Fruit fly (Drosophila melanogaster) whole organism, prepupa: ENCODE data around the gene CG45049.

ENCODE experiments used
- Blimp-1 ChIP-seq: fragments of 200-800 bp; sonication (Bioruptor generic); optimal IDR thresholded peaks from 3 replicates; lab custom pipeline; 2017; ENCODE audit warnings: missing biosample characterization, missing genetic modification characterization, mild to moderate bottlenecking, moderate library complexity, missing genetic modification reagents
- CG10631 ChIP-seq: fragments of 200-800 bp; sonication (Bioruptor generic); optimal IDR thresholded peaks from 2 replicates; lab custom pipeline; 2016; ENCODE audit warnings: missing biosample characterization, missing genetic modification characterization
- CG10669 ChIP-seq: fragments of 200-800 bp; sonication (Bioruptor generic); optimal IDR thresholded peaks from 3 replicates; lab custom pipeline; 2018; ENCODE audit warnings: missing biosample characterization, mild to moderate bottlenecking, missing genetic modification characterization, moderate library complexity
- CG11294 ChIP-seq: fragments of 200-800 bp; sonication (Bioruptor generic); IDR thresholded peaks from 2 replicates; pipeline ENCODE4 v1.3.6; 2022; ENCODE audit warnings: missing biosample characterization, missing genetic modification characterization
- CG11762 ChIP-seq: fragments of 200-800 bp; sonication (Bioruptor generic); optimal IDR thresholded peaks from 3 replicates; lab custom pipeline; 2016; ENCODE audit warnings: missing biosample characterization, missing genetic modification characterization; ENCODE audit not compliant: insufficient read depth
- CG11902 ChIP-seq: fragments of 200-800 bp; sonication (Bioruptor generic); optimal IDR thresholded peaks from 3 replicates; lab custom pipeline; 2016; ENCODE audit warnings: missing biosample characterization, missing genetic modification characterization
- CG15336 ChIP-seq: fragments of 200-800 bp; sonication (Bioruptor generic); IDR thresholded peaks from 2 replicates; pipeline ENCODE4 v1.3.6; 2022; ENCODE audit warnings: missing biosample characterization, missing genetic modification characterization
- CG1621 ChIP-seq: fragments of 200-800 bp; sonication (Bioruptor generic); optimal IDR thresholded peaks from 3 replicates; lab custom pipeline; 2018; ENCODE audit warnings: missing biosample characterization, mild to moderate bottlenecking, missing genetic modification characterization
- CG16779 ChIP-seq: fragments of 200-800 bp; sonication (Bioruptor generic); optimal IDR thresholded peaks from 3 replicates; lab custom pipeline; 2017; ENCODE audit warnings: missing biosample characterization, mild to moderate bottlenecking, missing genetic modification characterization
- CG3032 ChIP-seq: fragments of 200-800 bp; optimal IDR thresholded peaks from 2 replicates; lab custom pipeline; 2019; ENCODE audit warnings: missing biosample characterization, mild to moderate bottlenecking, missing genetic modification characterization, moderate library complexity
- CG31627 ChIP-seq: fragments of 200-800 bp; sonication (Bioruptor generic); optimal IDR thresholded peaks from 3 replicates; lab custom pipeline; 2016; ENCODE audit warnings: missing biosample characterization, missing genetic modification characterization
- CG32006 ChIP-seq: fragments of 200-800 bp; sonication (Bioruptor generic); optimal IDR thresholded peaks from 3 replicates; lab custom pipeline; 2017; ENCODE audit warnings: missing biosample characterization, mild to moderate bottlenecking, missing genetic modification characterization
- CG34406 ChIP-seq: fragments of 200-800 bp; sonication (Bioruptor generic); optimal IDR thresholded peaks from 3 replicates; lab custom pipeline; 2016; ENCODE audit warnings: missing biosample characterization, missing genetic modification characterization
- CG3919 ChIP-seq: fragments of 200-800 bp; sonication (Bioruptor generic); optimal IDR thresholded peaks from 3 replicates; lab custom pipeline; 2016; ENCODE audit warnings: missing biosample characterization, missing genetic modification characterization
- CG6163 ChIP-seq: fragments of 200-800 bp; sonication (Bioruptor generic); IDR thresholded peaks from 3 replicates; pipeline ENCODE4 v1.3.6; 2022; ENCODE audit warnings: missing biosample characterization, missing genetic modification characterization
- CG6276 ChIP-seq: fragments of 200-800 bp; sonication (Bioruptor generic); optimal IDR thresholded peaks from 2 replicates; lab custom pipeline; 2017; ENCODE audit warnings: missing biosample characterization, mild to moderate bottlenecking, missing genetic modification characterization
- CG6808 ChIP-seq: fragments of 200-800 bp; sonication (Bioruptor generic); optimal IDR thresholded peaks from 3 replicates; lab custom pipeline; 2017; ENCODE audit warnings: missing biosample characterization, missing genetic modification characterization, mild to moderate bottlenecking, moderate library complexity, missing genetic modification reagents
- CG6854 ChIP-seq: fragments of 200-800 bp; sonication (Bioruptor generic); optimal IDR thresholded peaks from 2 replicates; lab custom pipeline; 2017; ENCODE audit warnings: missing biosample characterization, mild to moderate bottlenecking, missing genetic modification characterization
- CG8319 ChIP-seq: fragments of 200-800 bp; sonication (Bioruptor generic); optimal IDR thresholded peaks from 3 replicates; lab custom pipeline; 2016; ENCODE audit warnings: missing biosample characterization, missing genetic modification characterization
- CG8632 ChIP-seq: fragments of 200-800 bp; sonication (Bioruptor generic); optimal IDR thresholded peaks from 3 replicates; lab custom pipeline; 2016; ENCODE audit warnings: missing biosample characterization, missing genetic modification characterization
- CG9139 ChIP-seq: fragments of 200-800 bp; sonication (Bioruptor generic); optimal IDR thresholded peaks from 3 replicates; lab custom pipeline; 2017; ENCODE audit warnings: missing biosample characterization, mild to moderate bottlenecking, missing genetic modification characterization
- Eip75B ChIP-seq: fragments of 200-800 bp; sonication (Bioruptor generic); optimal IDR thresholded peaks from 3 replicates; lab custom pipeline; 2016; ENCODE audit warnings: missing biosample characterization, missing genetic modification characterization
- Eip78C ChIP-seq: fragments of 200-800 bp; sonication (Bioruptor generic); peaks from one replicate; lab custom pipeline; 2016; ENCODE audit warnings: missing biosample characterization, missing genetic modification characterization
- Eip93F ChIP-seq: fragments of 200-800 bp; sonication (Bioruptor generic); optimal IDR thresholded peaks from 2 replicates; lab custom pipeline; 2016; ENCODE audit warnings: missing biosample characterization, mild to moderate bottlenecking, missing genetic modification characterization
- Ets21C ChIP-seq: fragments of 200-800 bp; sonication (Bioruptor generic); optimal IDR thresholded peaks from 3 replicates; lab custom pipeline; 2016; ENCODE audit warnings: missing biosample characterization, missing genetic modification characterization
- Ets96B ChIP-seq: fragments of 200-800 bp; optimal IDR thresholded peaks from 2 replicates; lab custom pipeline; 2019; ENCODE audit warnings: missing biosample characterization, mild to moderate bottlenecking, missing genetic modification characterization, moderate library complexity
- Gug ChIP-seq: fragments of 200-800 bp; sonication (Bioruptor generic); IDR thresholded peaks from 2 replicates; pipeline ENCODE4 v1.3.6; 2022; ENCODE audit warnings: missing biosample characterization, missing genetic modification characterization
- Hr38 ChIP-seq: sonication (Bioruptor generic); optimal IDR thresholded peaks from 2 replicates; lab custom pipeline; 2016; ENCODE audit warnings: missing biosample characterization, missing genetic modification characterization
- Hr39 ChIP-seq: fragments of 200-800 bp; sonication (Bioruptor generic); optimal IDR thresholded peaks from 2 replicates; lab custom pipeline; 2016; ENCODE audit warnings: missing biosample characterization, missing genetic modification characterization
- Hr4 ChIP-seq: fragments of 200-800 bp; sonication (Bioruptor generic); optimal IDR thresholded peaks from 3 replicates; lab custom pipeline; 2016; ENCODE audit warnings: missing biosample characterization, missing genetic modification characterization
- Lpt ChIP-seq: fragments of 200-800 bp; sonication (Bioruptor generic); optimal IDR thresholded peaks from 3 replicates; lab custom pipeline; 2016; ENCODE audit warnings: missing biosample characterization, missing genetic modification characterization
- Met ChIP-seq: fragments of 200-800 bp; sonication (Bioruptor generic); optimal IDR thresholded peaks from 3 replicates; lab custom pipeline; 2016; ENCODE audit warnings: missing biosample characterization, missing genetic modification characterization
- OdsH ChIP-seq: fragments of 200-800 bp; sonication (Bioruptor generic); optimal IDR thresholded peaks from 3 replicates; lab custom pipeline; 2016; ENCODE audit warnings: missing biosample characterization, missing genetic modification characterization
- Smox ChIP-seq: fragments of 200-800 bp; sonication (Bioruptor generic); optimal IDR thresholded peaks from 3 replicates; lab custom pipeline; 2016; ENCODE audit warnings: missing biosample characterization, missing genetic modification characterization
- Sox102F ChIP-seq: fragments of 200-800 bp; sonication (Bioruptor generic); optimal IDR thresholded peaks from 2 replicates; lab custom pipeline; 2016; ENCODE audit warnings: missing biosample characterization, mild to moderate bottlenecking, missing genetic modification characterization
- acj6 ChIP-seq: fragments of 200-800 bp; sonication (Bioruptor generic); optimal IDR thresholded peaks from 3 replicates; lab custom pipeline; 2016; ENCODE audit warnings: missing biosample characterization, missing genetic modification characterization
- cyc ChIP-seq: fragments of 200-800 bp; sonication (Bioruptor generic); optimal IDR thresholded peaks from 3 replicates; lab custom pipeline; 2016; ENCODE audit warnings: missing biosample characterization, missing genetic modification characterization
- dsx ChIP-seq: fragments of 200-800 bp; optimal IDR thresholded peaks from 3 replicates; lab custom pipeline; 2019; ENCODE audit warnings: missing biosample characterization, mild to moderate bottlenecking, missing genetic modification characterization, moderate library complexity; ENCODE audit not compliant: poor library complexity, severe bottlenecking
- eg ChIP-seq: fragments of 200-800 bp; sonication (Bioruptor generic); IDR thresholded peaks from 3 replicates; pipeline ENCODE4 v1.3.6; 2022; ENCODE audit warnings: missing biosample characterization, missing genetic modification characterization
- esn ChIP-seq: fragments of 200-800 bp; sonication (Bioruptor generic); optimal IDR thresholded peaks from 2 replicates; lab custom pipeline; 2016; ENCODE audit warnings: missing biosample characterization, mild to moderate bottlenecking, missing genetic modification characterization, moderate library complexity
- fd59A ChIP-seq: fragments of 200-800 bp; sonication (Bioruptor generic); optimal IDR thresholded peaks from 2 replicates; lab custom pipeline; 2017; ENCODE audit warnings: missing biosample characterization, mild to moderate bottlenecking, missing genetic modification characterization, missing genetic modification reagents
- fd85E ChIP-seq: fragments of 200-800 bp; sonication (Bioruptor generic); optimal IDR thresholded peaks from 3 replicates; lab custom pipeline; 2016; ENCODE audit warnings: missing biosample characterization, missing genetic modification characterization
- lz ChIP-seq: fragments of 200-800 bp; sonication (Bioruptor generic); optimal IDR thresholded peaks from 3 replicates; lab custom pipeline; 2016; ENCODE audit warnings: missing biosample characterization, missing genetic modification characterization
- net ChIP-seq: fragments of 200-800 bp; sonication (Bioruptor generic); optimal IDR thresholded peaks from 3 replicates; lab custom pipeline; 2016; ENCODE audit warnings: missing biosample characterization, missing genetic modification characterization
- pdm3 ChIP-seq: fragments of 200-800 bp; sonication (Bioruptor generic); optimal IDR thresholded peaks from 3 replicates; lab custom pipeline; 2016; ENCODE audit warnings: missing biosample characterization, missing genetic modification characterization
- salr ChIP-seq, 2 experiments: fragments of 200-800 bp; sonication (Bioruptor generic); optimal IDR thresholded peaks; 3 replicates each; lab custom pipeline; 2016 to 2018; ENCODE audit warnings: missing biosample characterization in 2 of 2, missing genetic modification characterization in 2 of 2, mild to moderate bottlenecking in 1 of 2
- spab ChIP-seq: fragments of 200-800 bp; sonication (Bioruptor generic); optimal IDR thresholded peaks from 2 replicates; lab custom pipeline; 2017; ENCODE audit warnings: missing biosample characterization, mild to moderate bottlenecking, missing genetic modification characterization, missing genetic modification reagents
- ss ChIP-seq, 2 experiments: fragments of 200-800 bp; sonication (Bioruptor generic); optimal IDR thresholded peaks; 2 replicates in 1 of 2; 3 replicates in 1 of 2; lab custom pipeline; 2017 to 2018; ENCODE audit warnings: mild to moderate bottlenecking in 2 of 2, missing biosample characterization in 2 of 2, missing genetic modification characterization in 2 of 2, moderate library complexity in 1 of 2
- svp ChIP-seq: fragments of 200-800 bp; sonication (Bioruptor generic); peaks from one replicate; lab custom pipeline; 2016; ENCODE audit warnings: missing biosample characterization, missing genetic modification characterization
- topi ChIP-seq: fragments of 200-800 bp; sonication (Bioruptor generic); optimal IDR thresholded peaks from 3 replicates; lab custom pipeline; 2016; ENCODE audit warnings: missing biosample characterization, missing genetic modification characterization
- vri ChIP-seq: fragments of 200-800 bp; sonication (Bioruptor generic); optimal IDR thresholded peaks from 3 replicates; lab custom pipeline; 2016; ENCODE audit warnings: missing biosample characterization, mild to moderate bottlenecking, missing genetic modification characterization

CG45049 gene

DNA sequence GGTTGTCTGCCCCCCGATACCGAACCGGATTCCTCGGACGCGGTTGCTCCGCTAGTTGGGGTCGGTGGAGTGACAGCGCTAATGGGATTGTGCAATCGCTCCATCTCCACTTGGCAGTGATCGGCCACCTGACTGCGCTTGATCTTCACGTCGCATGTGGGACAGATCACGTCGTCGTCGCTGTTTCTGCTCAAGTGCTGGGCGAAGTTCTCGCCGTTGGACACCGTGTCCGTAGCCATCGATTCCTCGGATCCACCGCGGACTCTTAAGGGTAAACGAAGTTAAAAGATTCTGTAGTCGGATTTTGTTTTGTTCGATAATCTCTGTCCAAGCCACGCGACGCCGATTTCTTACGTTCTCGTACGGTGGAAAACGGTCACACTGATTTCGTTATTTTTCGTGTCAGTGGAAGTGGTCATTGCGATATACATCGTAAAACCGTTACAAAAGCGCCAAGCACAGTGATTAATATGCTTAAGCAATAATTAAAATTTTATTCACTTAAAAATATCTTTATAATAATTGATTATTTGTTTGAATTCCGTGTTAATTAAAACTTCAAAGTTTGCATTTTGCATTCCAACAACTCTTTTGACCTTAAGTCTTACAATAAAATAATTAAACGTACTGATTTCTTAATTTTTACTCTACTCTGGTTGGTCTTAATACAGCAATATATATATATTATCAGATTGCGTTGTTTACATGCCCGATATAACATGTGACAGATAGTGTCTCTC lies 566 bp upstream of the CG45049 start, which contains the start of gene RNF220:
RNF220 (minus strand) TSS at position 384 of the 740 bp plus-strand sequence.
- TF ChIP-seq Sox102F (GFP tag; lab: Kevin White, UChicago) = no peak
- peak; percentile 48 for TF ChIP-seq acj6 (GFP tag; lab: Kevin White, UChicago)
- TF ChIP-seq CG6808 (GFP tag; lab: Kevin White, UChicago) = no peak
- TF ChIP-seq CG8319 (GFP tag; lab: Kevin White, UChicago) = no peak
- no peak for TF ChIP-seq lz
- TF ChIP-seq Ets21C (GFP tag; lab: Kevin White, UChicago) = no peak
- TF ChIP-seq CG11294 (GFP tag; lab: Robert Waterston, UW) = no peak
- TF ChIP-seq Blimp-1 (GFP tag; lab: Kevin White, UChicago) = no peak
- TF ChIP-seq fd85E = no peak
- no peak for TF ChIP-seq dsx
- TF ChIP-seq CG1621 = no peak
- TF ChIP-seq Eip75B (GFP tag; lab: Kevin White, UChicago) = no peak
- 0 out of 2 replicates have a peak, but pooled peaks have one; percentile 24 for TF ChIP-seq CG15336 (GFP tag; lab: Robert Waterston, UW)
- no peak for TF ChIP-seq Eip93F (GFP tag; lab: Kevin White, UChicago)
- TF ChIP-seq CG10669 (GFP tag; lab: Kevin White, UChicago) = peak; percentile 24
- no peak for TF ChIP-seq Lpt (GFP tag; lab: Kevin White, UChicago)
- TF ChIP-seq CG16779 = no peak
- TF ChIP-seq CG10631 (GFP tag; lab: Kevin White, UChicago) = no peak
- TF ChIP-seq Eip78C (GFP tag; lab: Kevin White, UChicago) = peak; percentile 64
- TF ChIP-seq CG3032 (tag; lab: Kevin White, UChicago) = peak; percentile 15
- no peak for TF ChIP-seq CG31627 (GFP tag; lab: Kevin White, UChicago)
- TF ChIP-seq eg (GFP tag; lab: Robert Waterston, UW) = peak; percentile 67; the same call in 2 of the 3 replicates
- peak; percentile 48 for TF ChIP-seq CG32006 (GFP tag; lab: Kevin White, UChicago)
- peak; percentile 23 for TF ChIP-seq CG8632
- TF ChIP-seq CG34406 = peak; percentile 12
- TF ChIP-seq Smox (GFP tag; lab: Kevin White, UChicago) = no peak
- TF ChIP-seq Ets96B (tag; lab: Kevin White, UChicago) = no peak
- no peak for TF ChIP-seq CG9139
- no peak for TF ChIP-seq spab (GFP tag; lab: Kevin White, UChicago)
- no peak for TF ChIP-seq Met
- no peak for TF ChIP-seq CG6854
- no peak for TF ChIP-seq CG3919 (GFP tag; lab: Kevin White, UChicago)
- peak; percentile 57 for TF ChIP-seq Hr4 (GFP tag; lab: Kevin White, UChicago)
- TF ChIP-seq CG11902 (GFP tag; lab: Kevin White, UChicago) = no peak
- TF ChIP-seq CG6163 (GFP tag; lab: Robert Waterston, UW) = no peak
- TF ChIP-seq pdm3 = peak; percentile 34
- no peak for TF ChIP-seq ss (GFP tag; optimal IDR thresholded peaks at IDR 0.05; lab: Kevin White, UChicago)
- no peak for TF ChIP-seq Hr38 (GFP tag; lab: Kevin White, UChicago)
- TF ChIP-seq fd59A = no peak
- no peak for TF ChIP-seq cyc (GFP tag; lab: Kevin White, UChicago)
- no peak for TF ChIP-seq CG6276 (GFP tag; lab: Kevin White, UChicago)
- TF ChIP-seq CG11762 = peak; percentile 3
- peak in 1 of 2 experiments; percentile 51 for TF ChIP-seq salr (GFP tag; optimal IDR thresholded peaks at IDR 0.05; lab: Kevin White, UChicago)
- TF ChIP-seq OdsH (GFP tag; lab: Kevin White, UChicago) = peak; percentile 49
- no peak for TF ChIP-seq Hr39 (GFP tag; lab: Kevin White, UChicago)
- no peak for TF ChIP-seq vri (GFP tag; lab: Kevin White, UChicago)
- TF ChIP-seq Gug (GFP tag; lab: Robert Waterston, UW) = no peak
- TF ChIP-seq esn = peak; percentile 28
- TF ChIP-seq topi (GFP tag; lab: Kevin White, UChicago) = no peak
- peak; percentile 66 for TF ChIP-seq svp (GFP tag; lab: Kevin White, UChicago)
- peak; percentile 50 for TF ChIP-seq net
